Worm (Caenorhabditis elegans): ENCODE data around the gene ckc-1.

DNA sequence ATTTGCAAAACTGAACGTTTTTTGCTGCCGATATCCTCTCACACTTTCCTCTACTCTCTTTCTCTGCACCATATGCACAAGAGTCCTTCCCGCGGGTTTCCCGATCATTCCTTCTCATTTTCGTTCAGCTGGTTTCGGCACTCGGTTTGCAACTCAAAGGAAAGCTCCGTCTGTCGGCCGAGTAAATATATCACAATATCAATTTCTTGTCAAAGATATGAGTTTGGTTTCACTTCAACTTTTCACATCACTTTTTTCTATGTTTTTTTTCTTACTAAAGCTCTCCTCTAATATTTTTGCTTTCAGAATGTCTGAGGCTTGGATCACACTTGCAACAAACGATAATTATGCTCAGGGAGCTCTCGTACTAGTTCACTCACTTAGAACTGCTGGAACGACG, 39.1 kb upstream of the ckc-1 start, which contains the start of gene gyg-1:
- TF ChIP-seq aly-2 (tag; optimal IDR thresholded peaks at IDR 0.05) (no peak), mdl-1 (tag; optimal IDR thresholded peaks at IDR 0.05) (no peak), nhr-28 (tag; optimal IDR thresholded peaks at IDR 0.05) (no peak), ztf-11 (tag; optimal IDR thresholded peaks at IDR 0.05) (no peak), elt-2 (tag; optimal IDR thresholded peaks at IDR 0.05) (no peak), isw-1 (GFP tag; IDR thresholded peaks at IDR 0.05) (no peak), ama-1 (optimal IDR thresholded peaks at IDR 0.05) (no peak), ztf-4 (tag; optimal IDR thresholded peaks at IDR 0.05) (no peak), ceh-63 (GFP tag; optimal IDR thresholded peaks at IDR 0.05) (no peak), nhr-12 (tag; optimal IDR thresholded peaks at IDR 0.05) (no peak), sptf-1 (tag; optimal IDR thresholded peaks at IDR 0.05) (no peak)

Measured in whole organism, L1 larva.